Fruit fly (Drosophila melanogaster) whole organism, adult: ENCODE results near the gene Strump.

Experiments used
- CG5204 ChIP-seq: fragments of 200-800 bp; sonication (Bioruptor generic); optimal IDR thresholded peaks from 2 replicates; lab custom pipeline; 2016; ENCODE audit warnings: missing biosample characterization, missing genetic modification characterization
- CG7045 ChIP-seq: fragments of 200-800 bp; sonication (Bioruptor generic); optimal IDR thresholded peaks from 2 replicates; lab custom pipeline; 2017; ENCODE audit warnings: missing biosample characterization, mild to moderate bottlenecking, missing genetic modification characterization
- Clk ChIP-seq: fragments of 200-800 bp; sonication (Bioruptor generic); optimal IDR thresholded peaks from 2 replicates; lab custom pipeline; 2017; ENCODE audit warnings: missing biosample characterization, missing genetic modification characterization
- toe ChIP-seq: fragments of 200-800 bp; sonication (Bioruptor generic); optimal IDR thresholded peaks from 2 replicates; lab custom pipeline; 2016; ENCODE audit warnings: missing biosample characterization, missing genetic modification characterization

dm6 chr3L:16141556-16141955, 19.8 kb downstream of the Strump start:
- TF ChIP-seq Clk (GFP tag; lab: Kevin White, UChicago) (no peak), CG7045 (GFP tag; lab: Kevin White, UChicago) (no peak), toe (GFP tag; lab: Kevin White, UChicago) (no peak), CG5204 (GFP tag; lab: Kevin White, UChicago) (no peak)
